Fruit fly (Drosophila melanogaster) whole organism, pupa: ENCODE data around the gene ND-B14.5B.

ENCODE experiments used
- CG10348 ChIP-seq: fragments of 200-800 bp; sonication (Bioruptor generic); IDR thresholded peaks from 2 replicates; pipeline ENCODE4 v1.3.6; 2022; ENCODE audit warnings: missing biosample characterization, missing genetic modification characterization
- CG12605 ChIP-seq: fragments of 200-800 bp; sonication (Bioruptor generic); IDR thresholded peaks from 2 replicates; pipeline ENCODE4 v1.3.6; 2022; ENCODE audit warnings: missing biosample characterization, missing genetic modification characterization
- CG13204 ChIP-seq: fragments of 200-800 bp; sonication (Bioruptor generic); optimal IDR thresholded peaks from 2 replicates; lab custom pipeline; 2018; ENCODE audit warnings: missing biosample characterization, mild to moderate bottlenecking, missing genetic modification characterization, moderate library complexity
- CG14655 ChIP-seq: fragments of 200-800 bp; sonication (Bioruptor generic); optimal IDR thresholded peaks from 3 replicates; lab custom pipeline; 2017; ENCODE audit warnings: mild to moderate bottlenecking, missing biosample characterization, missing genetic modification reagents, missing genetic modification characterization
- CG15710 ChIP-seq: fragments of 200-800 bp; sonication (Bioruptor generic); optimal IDR thresholded peaks from 2 replicates; lab custom pipeline; 2018; ENCODE audit warnings: missing biosample characterization, mild to moderate bottlenecking, missing genetic modification characterization, moderate library complexity
- CG17806 ChIP-seq: fragments of 200-800 bp; sonication (Bioruptor generic); optimal IDR thresholded peaks from 2 replicates; lab custom pipeline; 2018; ENCODE audit warnings: missing biosample characterization, mild to moderate bottlenecking, missing genetic modification characterization, moderate library complexity
- CG32121 ChIP-seq: fragments of 200-800 bp; sonication (Bioruptor generic); IDR thresholded peaks from 2 replicates; pipeline ENCODE4 v1.3.6; 2022; ENCODE audit warnings: missing biosample characterization, missing genetic modification characterization
- CG34367 ChIP-seq: fragments of 200-800 bp; sonication (Bioruptor generic); optimal IDR thresholded peaks from 2 replicates; lab custom pipeline; 2018; ENCODE audit warnings: missing biosample characterization, mild to moderate bottlenecking, missing genetic modification characterization
- CG4496 ChIP-seq: fragments of 200-800 bp; sonication (Bioruptor generic); IDR thresholded peaks from 3 replicates; pipeline ENCODE4 v1.3.6; 2022; ENCODE audit warnings: missing biosample characterization, missing genetic modification characterization
- CG8159 ChIP-seq: fragments of 200-800 bp; sonication (Bioruptor generic); optimal IDR thresholded peaks from 3 replicates; lab custom pipeline; 2018; ENCODE audit warnings: missing biosample characterization, mild to moderate bottlenecking, missing genetic modification characterization, moderate library complexity
- CG8301 ChIP-seq: fragments of 200-800 bp; sonication (Bioruptor generic); optimal IDR thresholded peaks from 2 replicates; lab custom pipeline; 2018; ENCODE audit warnings: missing biosample characterization, mild to moderate bottlenecking, missing genetic modification characterization
- CG9948 ChIP-seq: fragments of 200-800 bp; sonication (Bioruptor generic); optimal IDR thresholded peaks from 2 replicates; lab custom pipeline; 2018; ENCODE audit warnings: missing biosample characterization, mild to moderate bottlenecking, missing genetic modification characterization, moderate library complexity
- D1 ChIP-seq: fragments of 200-800 bp; sonication (Bioruptor generic); optimal IDR thresholded peaks from 2 replicates; lab custom pipeline; 2018; ENCODE audit warnings: missing biosample characterization, mild to moderate bottlenecking, missing genetic modification characterization, moderate library complexity
- EcR ChIP-seq: fragments of 200-800 bp; sonication (Bioruptor generic); optimal IDR thresholded peaks from 3 replicates; lab custom pipeline; 2019; ENCODE audit warnings: missing biosample characterization, missing genetic modification characterization, mild to moderate bottlenecking, moderate library complexity, missing genetic modification reagents
- Ets98B ChIP-seq: fragments of 200-800 bp; sonication (Bioruptor generic); IDR thresholded peaks from 2 replicates; pipeline ENCODE4 v1.3.6; 2022; ENCODE audit warnings: missing biosample characterization, missing genetic modification characterization
- Pif1A ChIP-seq: fragments of 200-800 bp; sonication (Bioruptor generic); optimal IDR thresholded peaks from 3 replicates; lab custom pipeline; 2016; ENCODE audit warnings: missing biosample characterization, missing genetic modification characterization
- Pif1B ChIP-seq: fragments of 200-800 bp; sonication (Bioruptor generic); optimal IDR thresholded peaks from 3 replicates; lab custom pipeline; 2016; ENCODE audit warnings: missing biosample characterization, missing genetic modification characterization
- Snoo ChIP-seq: fragments of 200-800 bp; sonication (Bioruptor generic); optimal IDR thresholded peaks from 3 replicates; lab custom pipeline; 2017; ENCODE audit warnings: missing biosample characterization, mild to moderate bottlenecking, missing genetic modification characterization, inconsistent platforms
- fd96Ca ChIP-seq: fragments of 200-800 bp; sonication (Bioruptor generic); IDR thresholded peaks from 3 replicates; pipeline ENCODE4 v1.3.6; 2022; ENCODE audit warnings: missing biosample characterization, missing genetic modification characterization
- gl ChIP-seq: fragments of 200-800 bp; sonication (Bioruptor generic); optimal IDR thresholded peaks from 2 replicates; lab custom pipeline; 2018; ENCODE audit warnings: missing biosample characterization, mild to moderate bottlenecking, missing genetic modification characterization
- rn ChIP-seq: fragments of 200-800 bp; sonication (Bioruptor generic); IDR thresholded peaks from 2 replicates; pipeline ENCODE4 v1.3.6; 2022; ENCODE audit warnings: missing biosample characterization, missing genetic modification characterization

Gene ND-B14.5B

dm6 chr2L:3151657-3152056 is 6.0 kb upstream of the ND-B14.5B start:
- TF ChIP-seq CG34367 (tag; lab: Kevin White, UChicago), result no peak
- peak; percentile 10 for TF ChIP-seq CG14655 (GFP tag; lab: Kevin White, UChicago)
- TF ChIP-seq Pif1B (GFP tag; lab: Kevin White, UChicago), result peak; percentile 19
- TF ChIP-seq CG9948 (tag; lab: Kevin White, UChicago), result peak; percentile 25
- TF ChIP-seq CG13204, result no peak
- TF ChIP-seq CG8159, result peak; percentile 22
- TF ChIP-seq CG17806 (tag; lab: Kevin White, UChicago), result peak; percentile 27
- TF ChIP-seq CG15710, result peak; percentile 19
- TF ChIP-seq rn (GFP tag; lab: Robert Waterston, UW), result no peak
- peak; percentile 10 for TF ChIP-seq Pif1A (GFP tag; lab: Kevin White, UChicago)

DNA sequence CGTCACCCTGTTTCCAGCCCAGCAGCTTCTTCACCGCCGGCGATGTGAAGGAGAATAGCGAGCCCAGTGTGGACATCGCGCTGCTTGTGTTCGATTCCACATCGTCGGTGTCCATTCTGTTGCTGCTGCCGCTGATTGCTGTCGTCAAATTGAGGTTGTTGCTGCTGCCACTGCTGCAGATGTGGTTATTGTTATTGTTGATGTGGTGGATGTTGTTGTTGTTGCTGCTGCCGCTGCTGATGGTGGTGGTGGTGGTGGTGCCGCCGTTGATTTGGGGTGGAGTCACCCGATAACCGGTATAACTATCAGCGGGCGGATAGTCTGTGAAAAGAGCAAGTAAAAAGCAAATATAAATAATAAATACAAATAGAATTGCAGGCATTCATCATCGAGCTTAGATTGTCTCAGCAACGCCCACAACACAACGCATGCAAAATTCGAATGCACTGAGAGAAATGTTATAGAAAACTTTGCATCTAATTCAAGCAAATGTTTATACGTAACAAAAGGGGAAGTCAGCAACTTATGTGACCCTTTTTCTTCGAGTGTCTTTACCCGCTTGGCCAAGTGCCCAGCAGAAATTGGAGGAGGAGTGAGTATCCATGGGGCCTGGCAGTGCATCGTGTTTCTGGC is 3.4 kb upstream of the ND-B14.5B start:
- no peak for TF ChIP-seq CG8159
- peak; percentile 74; the same call in 2 of the 3 replicates for TF ChIP-seq CG4496
- TF ChIP-seq Pif1B (GFP tag; lab: Kevin White, UChicago), result no peak
- TF ChIP-seq Ets98B, result peak; percentile 73
- no peak for TF ChIP-seq CG34367 (tag; lab: Kevin White, UChicago)
- no peak for TF ChIP-seq CG9948 (tag; lab: Kevin White, UChicago)
- peak; percentile 29 for TF ChIP-seq Pif1A (GFP tag; lab: Kevin White, UChicago)
- no peak for TF ChIP-seq CG14655 (GFP tag; lab: Kevin White, UChicago)
- TF ChIP-seq fd96Ca (GFP tag; lab: Robert Waterston, UW), result peak; percentile 80
- TF ChIP-seq CG12605 (GFP tag; lab: Robert Waterston, UW), result peak; percentile 46; the same call in 1 of the 2 replicates
- TF ChIP-seq rn (GFP tag; lab: Robert Waterston, UW), result no peak
- TF ChIP-seq CG8301, result peak; percentile 48
- peak; percentile 74 for TF ChIP-seq CG32121
- no peak for TF ChIP-seq CG15710

DNA sequence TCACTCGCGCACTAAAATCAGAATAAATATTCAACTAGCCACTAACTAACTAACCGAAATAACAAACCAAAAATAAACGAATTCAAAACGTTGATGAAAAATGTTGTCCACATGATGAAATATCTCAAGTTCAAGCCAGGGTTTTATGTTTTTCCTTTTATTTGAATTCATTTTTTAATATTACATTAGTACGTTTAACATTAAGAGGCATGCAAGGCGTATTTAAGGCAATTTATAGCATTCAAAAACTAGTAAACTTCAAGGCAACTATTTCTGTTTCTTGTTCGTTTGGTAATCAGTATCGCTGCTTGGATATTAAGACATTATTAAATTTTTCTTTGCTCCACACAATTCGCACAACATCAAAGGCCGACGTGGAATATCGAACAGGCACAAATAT is 249 bp upstream of the ND-B14.5B start:
- no peak for TF ChIP-seq Pif1A (GFP tag; lab: Kevin White, UChicago)
- TF ChIP-seq CG32121, result no peak
- no peak for TF ChIP-seq CG10348
- TF ChIP-seq fd96Ca (GFP tag; lab: Robert Waterston, UW), result no peak
- TF ChIP-seq CG14655 (GFP tag; lab: Kevin White, UChicago), result no peak
- TF ChIP-seq CG8301, result no peak
- TF ChIP-seq gl (tag; lab: Kevin White, UChicago), result no peak
- no peak for TF ChIP-seq CG8159
- no peak for TF ChIP-seq D1 (tag; lab: Kevin White, UChicago)
- no peak for TF ChIP-seq CG34367 (tag; lab: Kevin White, UChicago)
- no peak for TF ChIP-seq CG15710
- no peak for TF ChIP-seq rn (GFP tag; lab: Robert Waterston, UW)
- no peak for TF ChIP-seq CG17806 (tag; lab: Kevin White, UChicago)
- no peak for TF ChIP-seq CG9948 (tag; lab: Kevin White, UChicago)
- TF ChIP-seq CG4496, result no peak
- TF ChIP-seq CG12605 (GFP tag; lab: Robert Waterston, UW), result no peak
- TF ChIP-seq Ets98B, result no peak
- TF ChIP-seq CG13204, result no peak
- TF ChIP-seq Pif1B (GFP tag; lab: Kevin White, UChicago), result no peak
- no peak for TF ChIP-seq EcR (GFP tag; lab: Kevin White, UChicago)
- TF ChIP-seq, all 21 proteins: peak for 0

- TF ChIP-seq Ets98B, result peak; percentile 13; the same call in 1 of the 2 replicates
- TF ChIP-seq D1 (tag; lab: Kevin White, UChicago), result peak; percentile 30
- TF ChIP-seq CG10348, result no peak
- no peak for TF ChIP-seq EcR (GFP tag; lab: Kevin White, UChicago)
- no peak for TF ChIP-seq CG15710
- TF ChIP-seq CG4496, result peak; percentile 96
- TF ChIP-seq gl (tag; lab: Kevin White, UChicago), result no peak
- no peak for TF ChIP-seq CG14655 (GFP tag; lab: Kevin White, UChicago)
- no peak for TF ChIP-seq Snoo (tag; lab: Kevin White, UChicago)
These were observed 939 bp downstream of the ND-B14.5B start, which contains the start of gene toc for dm6 chr2L:3144709-3145108. Gene toc, minus strand, starts transcription at chr2L:3144786.

DNA sequence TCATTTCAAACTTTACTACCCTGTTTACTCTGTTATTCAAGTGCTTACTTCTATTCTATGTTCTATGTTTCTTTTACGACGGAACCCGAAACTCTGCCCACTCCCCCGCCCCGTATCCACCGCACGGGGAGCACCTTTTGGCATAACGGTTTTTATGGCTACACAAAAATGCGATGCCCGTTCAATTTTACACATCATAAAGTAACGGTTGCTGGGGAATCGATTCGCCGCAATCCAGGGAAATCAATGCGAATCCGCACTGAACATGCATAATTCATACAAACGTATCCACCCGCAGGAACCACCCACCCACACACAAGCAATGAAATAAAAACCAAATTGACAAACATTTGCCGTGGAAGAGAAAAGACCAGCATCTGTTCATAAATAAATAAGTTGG is 1.7 kb downstream of the ND-B14.5B start:
- TF ChIP-seq CG9948 (tag; lab: Kevin White, UChicago) (no peak), Snoo (tag; lab: Kevin White, UChicago) (no peak), CG15710 (no peak), Ets98B (no peak), EcR (GFP tag; lab: Kevin White, UChicago) (no peak), CG4496 (no peak), D1 (tag; lab: Kevin White, UChicago) (no peak), CG17806 (tag; lab: Kevin White, UChicago) (no peak), CG12605 (GFP tag; lab: Robert Waterston, UW) (no peak), gl (tag; lab: Kevin White, UChicago) (no peak), Pif1A (GFP tag; lab: Kevin White, UChicago) (no peak)
- TF ChIP-seq, all 21 proteins: peak for 0

DNA sequence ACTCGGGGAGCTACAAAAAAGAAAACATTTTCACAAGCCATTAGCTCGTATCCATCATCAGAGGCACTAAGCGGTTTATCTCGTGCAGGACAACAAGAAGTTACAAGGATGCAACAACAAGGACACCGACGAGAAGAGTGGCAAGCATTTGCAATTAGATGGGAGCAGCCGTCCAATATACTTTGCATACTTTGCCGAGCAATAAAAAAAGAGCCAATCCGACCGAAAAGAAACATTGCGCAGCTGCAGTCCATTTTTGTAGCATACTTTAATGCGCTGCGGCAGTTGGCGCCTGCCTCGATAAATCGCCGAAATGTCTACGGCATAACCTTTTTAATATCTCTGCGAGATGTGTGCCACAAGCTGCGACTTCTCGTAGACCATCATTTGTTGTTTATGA is 14.0 kb downstream of the ND-B14.5B start:
- TF ChIP-seq Pif1A (GFP tag; lab: Kevin White, UChicago) (no peak), CG14655 (GFP tag; lab: Kevin White, UChicago) (no peak), Pif1B (GFP tag; lab: Kevin White, UChicago) (no peak), D1 (tag; lab: Kevin White, UChicago) (no peak), CG4496 (peak; percentile 25; the same call in 1 of the 3 replicates)
- TF ChIP-seq, all 21 proteins: peak for 1
